Fruit fly (Drosophila melanogaster) whole organism, prepupa: ENCODE measurements around the gene Pp1alpha-96A.

Experiments used
- CG10631 ChIP-seq: fragments of 200-800 bp; sonication (Bioruptor generic); optimal IDR thresholded peaks from 2 replicates; lab custom pipeline; 2016; ENCODE audit warnings: missing biosample characterization, missing genetic modification characterization
- CG11294 ChIP-seq: fragments of 200-800 bp; sonication (Bioruptor generic); IDR thresholded peaks from 2 replicates; pipeline ENCODE4 v1.3.6; 2022; ENCODE audit warnings: missing biosample characterization, missing genetic modification characterization
- CG11902 ChIP-seq: fragments of 200-800 bp; sonication (Bioruptor generic); optimal IDR thresholded peaks from 3 replicates; lab custom pipeline; 2016; ENCODE audit warnings: missing biosample characterization, missing genetic modification characterization
- CG15336 ChIP-seq: fragments of 200-800 bp; sonication (Bioruptor generic); IDR thresholded peaks from 2 replicates; pipeline ENCODE4 v1.3.6; 2022; ENCODE audit warnings: missing biosample characterization, missing genetic modification characterization
- CG1621 ChIP-seq: fragments of 200-800 bp; sonication (Bioruptor generic); optimal IDR thresholded peaks from 3 replicates; lab custom pipeline; 2018; ENCODE audit warnings: missing biosample characterization, mild to moderate bottlenecking, missing genetic modification characterization
- CG16779 ChIP-seq: fragments of 200-800 bp; sonication (Bioruptor generic); optimal IDR thresholded peaks from 3 replicates; lab custom pipeline; 2017; ENCODE audit warnings: missing biosample characterization, mild to moderate bottlenecking, missing genetic modification characterization
- CG3032 ChIP-seq: fragments of 200-800 bp; optimal IDR thresholded peaks from 2 replicates; lab custom pipeline; 2019; ENCODE audit warnings: missing biosample characterization, mild to moderate bottlenecking, missing genetic modification characterization, moderate library complexity
- CG31627 ChIP-seq: fragments of 200-800 bp; sonication (Bioruptor generic); optimal IDR thresholded peaks from 3 replicates; lab custom pipeline; 2016; ENCODE audit warnings: missing biosample characterization, missing genetic modification characterization
- CG32006 ChIP-seq: fragments of 200-800 bp; sonication (Bioruptor generic); optimal IDR thresholded peaks from 3 replicates; lab custom pipeline; 2017; ENCODE audit warnings: missing biosample characterization, mild to moderate bottlenecking, missing genetic modification characterization
- CG34406 ChIP-seq: fragments of 200-800 bp; sonication (Bioruptor generic); optimal IDR thresholded peaks from 3 replicates; lab custom pipeline; 2016; ENCODE audit warnings: missing biosample characterization, missing genetic modification characterization
- CG6163 ChIP-seq: fragments of 200-800 bp; sonication (Bioruptor generic); IDR thresholded peaks from 3 replicates; pipeline ENCODE4 v1.3.6; 2022; ENCODE audit warnings: missing biosample characterization, missing genetic modification characterization
- CG6276 ChIP-seq: fragments of 200-800 bp; sonication (Bioruptor generic); optimal IDR thresholded peaks from 2 replicates; lab custom pipeline; 2017; ENCODE audit warnings: missing biosample characterization, mild to moderate bottlenecking, missing genetic modification characterization
- CG6792 ChIP-seq: fragments of 200-800 bp; sonication (Bioruptor generic); optimal IDR thresholded peaks from 3 replicates; lab custom pipeline; 2016; ENCODE audit warnings: missing biosample characterization, missing genetic modification characterization
- CG6854 ChIP-seq: fragments of 200-800 bp; sonication (Bioruptor generic); optimal IDR thresholded peaks from 2 replicates; lab custom pipeline; 2017; ENCODE audit warnings: missing biosample characterization, mild to moderate bottlenecking, missing genetic modification characterization
- CG7368 ChIP-seq: fragments of 200-800 bp; sonication (Bioruptor generic); optimal IDR thresholded peaks from 3 replicates; lab custom pipeline; 2016; ENCODE audit warnings: missing biosample characterization, missing genetic modification characterization
- CG8119 ChIP-seq: fragments of 200-800 bp; sonication (Bioruptor generic); IDR thresholded peaks from 3 replicates; pipeline ENCODE4 v1.3.6; 2022; ENCODE audit warnings: missing biosample characterization, missing genetic modification characterization
- CG8319 ChIP-seq: fragments of 200-800 bp; sonication (Bioruptor generic); optimal IDR thresholded peaks from 3 replicates; lab custom pipeline; 2016; ENCODE audit warnings: missing biosample characterization, missing genetic modification characterization
- CG8632 ChIP-seq: fragments of 200-800 bp; sonication (Bioruptor generic); optimal IDR thresholded peaks from 3 replicates; lab custom pipeline; 2016; ENCODE audit warnings: missing biosample characterization, missing genetic modification characterization
- CG9139 ChIP-seq: fragments of 200-800 bp; sonication (Bioruptor generic); optimal IDR thresholded peaks from 3 replicates; lab custom pipeline; 2017; ENCODE audit warnings: missing biosample characterization, mild to moderate bottlenecking, missing genetic modification characterization
- Eip75B ChIP-seq: fragments of 200-800 bp; sonication (Bioruptor generic); optimal IDR thresholded peaks from 3 replicates; lab custom pipeline; 2016; ENCODE audit warnings: missing biosample characterization, missing genetic modification characterization
- Eip78C ChIP-seq: fragments of 200-800 bp; sonication (Bioruptor generic); peaks from one replicate; lab custom pipeline; 2016; ENCODE audit warnings: missing biosample characterization, missing genetic modification characterization
- Ets21C ChIP-seq: fragments of 200-800 bp; sonication (Bioruptor generic); optimal IDR thresholded peaks from 3 replicates; lab custom pipeline; 2016; ENCODE audit warnings: missing biosample characterization, missing genetic modification characterization
- Ets96B ChIP-seq: fragments of 200-800 bp; optimal IDR thresholded peaks from 2 replicates; lab custom pipeline; 2019; ENCODE audit warnings: missing biosample characterization, mild to moderate bottlenecking, missing genetic modification characterization, moderate library complexity
- Gug ChIP-seq: fragments of 200-800 bp; sonication (Bioruptor generic); IDR thresholded peaks from 2 replicates; pipeline ENCODE4 v1.3.6; 2022; ENCODE audit warnings: missing biosample characterization, missing genetic modification characterization
- Hr38 ChIP-seq: sonication (Bioruptor generic); optimal IDR thresholded peaks from 2 replicates; lab custom pipeline; 2016; ENCODE audit warnings: missing biosample characterization, missing genetic modification characterization
- Hr39 ChIP-seq: fragments of 200-800 bp; sonication (Bioruptor generic); optimal IDR thresholded peaks from 2 replicates; lab custom pipeline; 2016; ENCODE audit warnings: missing biosample characterization, missing genetic modification characterization
- Hr4 ChIP-seq: fragments of 200-800 bp; sonication (Bioruptor generic); optimal IDR thresholded peaks from 3 replicates; lab custom pipeline; 2016; ENCODE audit warnings: missing biosample characterization, missing genetic modification characterization
- Lpt ChIP-seq: fragments of 200-800 bp; sonication (Bioruptor generic); optimal IDR thresholded peaks from 3 replicates; lab custom pipeline; 2016; ENCODE audit warnings: missing biosample characterization, missing genetic modification characterization
- Met ChIP-seq: fragments of 200-800 bp; sonication (Bioruptor generic); optimal IDR thresholded peaks from 3 replicates; lab custom pipeline; 2016; ENCODE audit warnings: missing biosample characterization, missing genetic modification characterization
- OdsH ChIP-seq: fragments of 200-800 bp; sonication (Bioruptor generic); optimal IDR thresholded peaks from 3 replicates; lab custom pipeline; 2016; ENCODE audit warnings: missing biosample characterization, missing genetic modification characterization
- Sox102F ChIP-seq: fragments of 200-800 bp; sonication (Bioruptor generic); optimal IDR thresholded peaks from 2 replicates; lab custom pipeline; 2016; ENCODE audit warnings: missing biosample characterization, mild to moderate bottlenecking, missing genetic modification characterization
- Sox14 ChIP-seq: fragments of 200-800 bp; sonication (Bioruptor generic); optimal IDR thresholded peaks from 3 replicates; lab custom pipeline; 2016; ENCODE audit warnings: missing biosample characterization, missing genetic modification characterization
- Sox15 ChIP-seq: fragments of 200-800 bp; sonication (Bioruptor generic); optimal IDR thresholded peaks from 3 replicates; lab custom pipeline; 2016; ENCODE audit warnings: missing biosample characterization, missing genetic modification characterization
- cyc ChIP-seq: fragments of 200-800 bp; sonication (Bioruptor generic); optimal IDR thresholded peaks from 3 replicates; lab custom pipeline; 2016; ENCODE audit warnings: missing biosample characterization, missing genetic modification characterization
- dac ChIP-seq: fragments of 200-800 bp; sonication (Bioruptor generic); optimal IDR thresholded peaks from 2 replicates; lab custom pipeline; 2017; ENCODE audit warnings: missing biosample characterization, mild to moderate bottlenecking, missing genetic modification characterization
- dsx ChIP-seq: fragments of 200-800 bp; optimal IDR thresholded peaks from 3 replicates; lab custom pipeline; 2019; ENCODE audit warnings: missing biosample characterization, mild to moderate bottlenecking, missing genetic modification characterization, moderate library complexity; ENCODE audit not compliant: poor library complexity, severe bottlenecking
- esn ChIP-seq: fragments of 200-800 bp; sonication (Bioruptor generic); optimal IDR thresholded peaks from 2 replicates; lab custom pipeline; 2016; ENCODE audit warnings: missing biosample characterization, mild to moderate bottlenecking, missing genetic modification characterization, moderate library complexity
- fd59A ChIP-seq: fragments of 200-800 bp; sonication (Bioruptor generic); optimal IDR thresholded peaks from 2 replicates; lab custom pipeline; 2017; ENCODE audit warnings: missing biosample characterization, mild to moderate bottlenecking, missing genetic modification characterization, missing genetic modification reagents
- fd85E ChIP-seq: fragments of 200-800 bp; sonication (Bioruptor generic); optimal IDR thresholded peaks from 3 replicates; lab custom pipeline; 2016; ENCODE audit warnings: missing biosample characterization, missing genetic modification characterization
- fkh ChIP-seq: fragments of 200-800 bp; sonication (Bioruptor generic); optimal IDR thresholded peaks from 3 replicates; lab custom pipeline; 2017; ENCODE audit warnings: missing biosample characterization, mild to moderate bottlenecking, missing genetic modification characterization, moderate library complexity
- net ChIP-seq: fragments of 200-800 bp; sonication (Bioruptor generic); optimal IDR thresholded peaks from 3 replicates; lab custom pipeline; 2016; ENCODE audit warnings: missing biosample characterization, missing genetic modification characterization
- pdm3 ChIP-seq: fragments of 200-800 bp; sonication (Bioruptor generic); optimal IDR thresholded peaks from 3 replicates; lab custom pipeline; 2016; ENCODE audit warnings: missing biosample characterization, missing genetic modification characterization
- salr ChIP-seq, 2 experiments: fragments of 200-800 bp; sonication (Bioruptor generic); optimal IDR thresholded peaks; 3 replicates each; lab custom pipeline; 2016 to 2018; ENCODE audit warnings: missing biosample characterization in 2 of 2, missing genetic modification characterization in 2 of 2, mild to moderate bottlenecking in 1 of 2
- spab ChIP-seq: fragments of 200-800 bp; sonication (Bioruptor generic); optimal IDR thresholded peaks from 2 replicates; lab custom pipeline; 2017; ENCODE audit warnings: missing biosample characterization, mild to moderate bottlenecking, missing genetic modification characterization, missing genetic modification reagents
- ss ChIP-seq, 2 experiments: fragments of 200-800 bp; sonication (Bioruptor generic); optimal IDR thresholded peaks; 2 replicates in 1 of 2; 3 replicates in 1 of 2; lab custom pipeline; 2017 to 2018; ENCODE audit warnings: mild to moderate bottlenecking in 2 of 2, missing biosample characterization in 2 of 2, missing genetic modification characterization in 2 of 2, moderate library complexity in 1 of 2
- svp ChIP-seq: fragments of 200-800 bp; sonication (Bioruptor generic); peaks from one replicate; lab custom pipeline; 2016; ENCODE audit warnings: missing biosample characterization, missing genetic modification characterization
- vri ChIP-seq: fragments of 200-800 bp; sonication (Bioruptor generic); optimal IDR thresholded peaks from 3 replicates; lab custom pipeline; 2016; ENCODE audit warnings: missing biosample characterization, mild to moderate bottlenecking, missing genetic modification characterization

Gene Pp1alpha-96A

DNA sequence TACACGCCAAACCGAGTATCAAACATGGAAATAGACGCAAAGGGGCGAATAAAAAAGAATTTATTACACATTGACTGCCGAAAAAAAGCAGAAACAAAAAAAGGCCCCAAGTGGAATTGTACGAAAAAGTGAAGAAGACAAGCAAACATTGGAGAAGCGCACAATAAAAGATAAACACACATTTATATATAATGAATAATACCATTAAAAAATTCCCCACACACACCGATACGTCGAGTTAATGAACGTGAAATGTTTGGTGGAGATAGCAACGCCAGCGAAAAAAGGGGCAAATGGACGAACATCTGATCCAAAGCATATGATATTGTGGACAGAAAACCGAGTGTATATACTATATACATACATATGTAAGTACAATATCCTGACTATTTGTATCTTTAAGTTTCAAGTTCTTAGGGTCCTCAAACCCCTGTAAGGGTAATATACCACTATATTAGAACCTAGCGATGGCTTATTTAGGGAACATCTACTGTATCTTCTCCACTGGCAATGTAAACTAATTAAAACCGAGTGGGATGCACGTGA is 46.8 kb downstream of the Pp1alpha-96A start:
- TF ChIP-seq CG1621 (tag; lab: Kevin White, UChicago) (no peak), vri (GFP tag; lab: Kevin White, UChicago) (peak; percentile 9), ss (GFP tag; optimal IDR thresholded peaks at IDR 0.05; lab: Kevin White, UChicago) (no peak), Hr4 (GFP tag; lab: Kevin White, UChicago) (no peak), spab (GFP tag; lab: Kevin White, UChicago) (no peak), CG34406 (GFP tag; lab: Kevin White, UChicago) (no peak), CG32006 (no peak), CG16779 (tag; lab: Kevin White, UChicago) (no peak), CG31627 (GFP tag; lab: Kevin White, UChicago) (peak; percentile 5), fkh (no peak), CG6792 (GFP tag; lab: Kevin White, UChicago) (no peak), CG9139 (GFP tag; lab: Kevin White, UChicago) (no peak), Lpt (GFP tag; lab: Kevin White, UChicago) (no peak)

DNA sequence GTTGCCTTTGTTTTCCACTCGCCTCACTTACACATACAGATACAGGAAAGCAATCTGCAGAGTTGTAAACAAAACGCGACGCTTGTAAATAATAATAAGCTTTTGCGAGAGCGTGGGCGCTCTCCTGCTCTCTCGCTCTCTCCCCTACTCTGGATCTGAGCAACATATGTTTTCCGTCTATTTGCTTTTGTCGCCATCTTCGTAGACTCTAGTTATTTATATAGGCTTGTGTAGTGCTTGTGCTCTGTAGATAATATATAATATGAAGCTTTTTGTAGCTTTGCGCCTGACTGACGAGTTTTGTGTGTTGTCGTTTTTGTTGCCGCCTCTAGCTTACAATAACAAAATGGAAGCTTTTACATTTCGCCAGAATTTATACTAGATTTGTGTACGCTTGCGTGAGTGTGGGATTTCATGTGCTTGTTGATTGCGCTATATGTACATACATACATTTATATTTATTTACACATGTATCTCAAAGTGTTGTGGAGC is 47.7 kb downstream of the Pp1alpha-96A start:
- TF ChIP-seq fkh (peak; percentile 97), CG6276 (GFP tag; lab: Kevin White, UChicago) (no peak), cyc (GFP tag; lab: Kevin White, UChicago) (no peak), esn (GFP tag; lab: Kevin White, UChicago) (peak; percentile 33), svp (peak; percentile 79), CG9139 (GFP tag; lab: Kevin White, UChicago) (peak; percentile 43), Sox15 (GFP tag; lab: Kevin White, UChicago) (no peak), CG1621 (tag; lab: Kevin White, UChicago) (peak; percentile 2), Eip75B (peak; percentile 54), CG7368 (GFP tag; lab: Kevin White, UChicago) (no peak), CG6854 (GFP tag; lab: Kevin White, UChicago) (no peak), pdm3 (GFP tag; lab: Kevin White, UChicago) (no peak), Eip78C (peak; percentile 85), CG3032 (peak; percentile 10), Lpt (GFP tag; lab: Kevin White, UChicago) (peak; percentile 16), net (GFP tag; lab: Kevin White, UChicago) (peak; percentile 57), dac (GFP tag; lab: Kevin White, UChicago) (no peak), CG8119 (GFP tag; lab: Robert Waterston, UW) (peak; percentile 61; the same call in 2 of the 3 replicates), CG11902 (GFP tag; lab: Kevin White, UChicago) (no peak), OdsH (no peak), salr (GFP tag; optimal IDR thresholded peaks at IDR 0.05; lab: Kevin White, UChicago) (no peak), CG10631 (GFP tag; lab: Kevin White, UChicago) (peak; percentile 9), CG6792 (GFP tag; lab: Kevin White, UChicago) (peak; percentile 12), Hr38 (GFP tag; lab: Kevin White, UChicago) (no peak), Hr4 (GFP tag; lab: Kevin White, UChicago) (no peak), CG16779 (tag; lab: Kevin White, UChicago) (peak; percentile 72), CG31627 (GFP tag; lab: Kevin White, UChicago) (no peak), fd59A (GFP tag; lab: Kevin White, UChicago) (no peak), Sox14 (peak; percentile 39), dsx (peak; percentile 64), Ets21C (GFP tag; lab: Kevin White, UChicago) (no peak), CG6163 (peak; percentile 77; the same call in 2 of the 3 replicates), Sox102F (GFP tag; lab: Kevin White, UChicago) (peak; percentile 63), fd85E (GFP tag; lab: Kevin White, UChicago) (peak; percentile 37), CG32006 (no peak), CG15336 (peak; percentile 62), Met (peak; percentile 36), Ets96B (tag; lab: Kevin White, UChicago) (no peak), CG8632 (GFP tag; lab: Kevin White, UChicago) (peak; percentile 17), CG11294 (GFP tag; lab: Robert Waterston, UW) (no peak), CG34406 (GFP tag; lab: Kevin White, UChicago) (peak; percentile 3), ss (GFP tag; optimal IDR thresholded peaks at IDR 0.05; lab: Kevin White, UChicago) (peak; percentile 63 to 80), vri (GFP tag; lab: Kevin White, UChicago) (peak; percentile 81), Gug (no peak), Hr39 (GFP tag; lab: Kevin White, UChicago) (no peak), CG8319 (GFP tag; lab: Kevin White, UChicago) (no peak)
